Worm (Caenorhabditis elegans) whole organism, L2 larva: Measurements from ENCODE around the gene hse-5.

Experiments
- C34F6.9 ChIP-seq: fragments of 150-350 bp; optimal IDR thresholded peaks from 2 replicates; lab custom pipeline; 2014; ENCODE audit warnings: missing biosample characterization, missing genetic modification characterization
- F13H6.1 ChIP-seq: sonication (generic microtip); optimal IDR thresholded peaks from 2 replicates; lab custom pipeline; 2016; ENCODE audit warnings: missing genetic modification characterization, missing compliant biosample characterization
- ZK546.5 ChIP-seq: sonication (generic microtip); optimal IDR thresholded peaks from 2 replicates; lab custom pipeline; 2017; ENCODE audit warnings: missing biosample characterization, missing genetic modification characterization
- alr-1 ChIP-seq: fragments of 150-350 bp; optimal IDR thresholded peaks from 2 replicates; lab custom pipeline; 2014; ENCODE audit warnings: missing biosample characterization, missing genetic modification characterization
- ama-1 ChIP-seq: fragments of 150-350 bp; optimal IDR thresholded peaks from 2 replicates; lab custom pipeline; 2018; ENCODE audit warnings: inconsistent platforms
- blmp-1 ChIP-seq: sonication (generic microtip); optimal IDR thresholded peaks from 2 replicates; lab custom pipeline; 2017; ENCODE audit warnings: missing genetic modification characterization, mild to moderate bottlenecking, missing compliant biosample characterization, antibody characterized with exemption, moderate library complexity; ENCODE audit not compliant: insufficient read depth
- crh-2 ChIP-seq: sonication (generic microtip); optimal IDR thresholded peaks from 2 replicates; lab custom pipeline; 2017; ENCODE audit warnings: missing biosample characterization, missing genetic modification characterization
- dmd-4 ChIP-seq: sonication (generic microtip); optimal IDR thresholded peaks from 2 replicates; lab custom pipeline; 2017; ENCODE audit warnings: missing biosample characterization, missing genetic modification characterization
- egl-27 ChIP-seq: sonication (generic microtip); optimal IDR thresholded peaks from 3 replicates; lab custom pipeline; 2017; ENCODE audit warnings: missing biosample characterization, missing genetic modification reagents, missing genetic modification characterization
- elt-3 ChIP-seq: sonication (generic microtip); optimal IDR thresholded peaks from 2 replicates; lab custom pipeline; 2017; ENCODE audit warnings: missing biosample characterization, missing genetic modification characterization
- fos-1 ChIP-seq: fragments of 150-350 bp; optimal IDR thresholded peaks from 2 replicates; lab custom pipeline; 2014; ENCODE audit warnings: missing biosample characterization, missing genetic modification characterization
- gmeb-1 ChIP-seq: fragments of 150-350 bp; optimal IDR thresholded peaks from 2 replicates; lab custom pipeline; 2014; ENCODE audit warnings: missing biosample characterization, missing genetic modification characterization
- lin-11 ChIP-seq: fragments of 150-350 bp; sonication (generic microtip); optimal IDR thresholded peaks from 2 replicates; lab custom pipeline; 2014; ENCODE audit warnings: missing biosample characterization, missing genetic modification characterization, inconsistent platforms, mixed read lengths
- lin-13 ChIP-seq: fragments of 150-350 bp; optimal IDR thresholded peaks from 2 replicates; lab custom pipeline; 2014; ENCODE audit warnings: missing biosample characterization, missing genetic modification reagents, missing genetic modification characterization
- lin-39 ChIP-seq: fragments of 150-350 bp; optimal IDR thresholded peaks from 2 replicates; lab custom pipeline; 2014; ENCODE audit warnings: missing biosample characterization, missing genetic modification reagents, missing genetic modification characterization
- lsy-2 ChIP-seq, 2 experiments: fragments of 150-350 bp in 1 of 2; sonication (generic microtip) in 1 of 2; optimal IDR thresholded peaks; 2 replicates each; lab custom pipeline; 2014 to 2017; ENCODE audit warnings: missing biosample characterization in 2 of 2, missing genetic modification characterization in 2 of 2
- mab-5 ChIP-seq: fragments of 150-350 bp; optimal IDR thresholded peaks from 2 replicates; lab custom pipeline; 2014; ENCODE audit warnings: missing biosample characterization, missing genetic modification characterization
- mdl-1 ChIP-seq, 2 experiments: fragments of 150-350 bp in 1 of 2; sonication (generic microtip) in 1 of 2; optimal IDR thresholded peaks; 2 replicates each; lab custom pipeline; 2017; ENCODE audit warnings: missing biosample characterization in 2 of 2, missing genetic modification characterization in 2 of 2
- nhr-10 ChIP-seq: sonication (generic microtip); optimal IDR thresholded peaks from 2 replicates; lab custom pipeline; 2017; ENCODE audit warnings: missing biosample characterization, missing genetic modification characterization
- nhr-11 ChIP-seq: fragments of 150-350 bp; optimal IDR thresholded peaks from 2 replicates; lab custom pipeline; 2014; ENCODE audit warnings: missing biosample characterization, missing genetic modification characterization
- nhr-12 ChIP-seq: fragments of 150-350 bp; optimal IDR thresholded peaks from 2 replicates; lab custom pipeline; 2014; ENCODE audit warnings: missing biosample characterization, missing genetic modification characterization
- nhr-129 ChIP-seq: fragments of 150-350 bp; optimal IDR thresholded peaks from 2 replicates; lab custom pipeline; 2014; ENCODE audit warnings: missing biosample characterization, missing genetic modification characterization
- nhr-21 ChIP-seq: fragments of 150-350 bp; optimal IDR thresholded peaks from 2 replicates; lab custom pipeline; 2014; ENCODE audit warnings: missing biosample characterization, missing genetic modification characterization
- nhr-23 ChIP-seq: fragments of 150-350 bp; optimal IDR thresholded peaks from 2 replicates; lab custom pipeline; 2014; ENCODE audit warnings: missing biosample characterization, missing genetic modification reagents, missing genetic modification characterization
- nhr-25 ChIP-seq: fragments of 150-350 bp; sonication (generic microtip); optimal IDR thresholded peaks from 3 replicates; lab custom pipeline; 2014; ENCODE audit warnings: missing biosample characterization, missing genetic modification characterization
- nhr-6 ChIP-seq: fragments of 150-350 bp; optimal IDR thresholded peaks from 2 replicates; lab custom pipeline; 2014; ENCODE audit warnings: missing biosample characterization, missing genetic modification characterization
- peb-1 ChIP-seq: fragments of 150-350 bp; optimal IDR thresholded peaks from 2 replicates; lab custom pipeline; 2014; ENCODE audit warnings: missing biosample characterization, missing genetic modification characterization
- sem-4 ChIP-seq: fragments of 150-350 bp; optimal IDR thresholded peaks from 2 replicates; lab custom pipeline; 2014; ENCODE audit warnings: missing biosample characterization, missing genetic modification reagents, missing genetic modification characterization
- skn-1 ChIP-seq: sonication (generic microtip); optimal IDR thresholded peaks from 2 replicates; lab custom pipeline; 2017; ENCODE audit warnings: missing biosample characterization, missing genetic modification characterization
- sma-9 ChIP-seq, 2 experiments: fragments of 150-350 bp in 1 of 2; sonication (generic microtip) in 1 of 2; optimal IDR thresholded peaks; 2 replicates each; lab custom pipeline; 2014 to 2016; ENCODE audit warnings: missing genetic modification characterization in 2 of 2, mild to moderate bottlenecking in 1 of 2, missing biosample characterization in 1 of 2, missing compliant biosample characterization in 1 of 2, missing genetic modification reagents in 1 of 2, moderate library complexity in 1 of 2
- snpc-4 ChIP-seq: fragments of 150-350 bp; optimal IDR thresholded peaks from 2 replicates; lab custom pipeline; 2014; ENCODE audit warnings: missing biosample characterization, missing genetic modification characterization
- unc-62 ChIP-seq: fragments of 150-350 bp; optimal IDR thresholded peaks from 2 replicates; lab custom pipeline; 2014; ENCODE audit warnings: missing biosample characterization, missing genetic modification reagents, missing genetic modification characterization
- zag-1 ChIP-seq: fragments of 150-350 bp; optimal IDR thresholded peaks from 2 replicates; lab custom pipeline; 2014; ENCODE audit warnings: missing biosample characterization, missing genetic modification characterization
- ztf-1 ChIP-seq: fragments of 200-800 bp; sonication (Bioruptor generic); conservative IDR thresholded peaks from 2 replicates; pipeline ENCODE4 v1.3.6; 2022; ENCODE audit warnings: missing genetic modification characterization, missing compliant biosample characterization
- ztf-11 ChIP-seq: sonication (generic microtip); optimal IDR thresholded peaks from 2 replicates; lab custom pipeline; 2017; ENCODE audit warnings: missing biosample characterization, missing genetic modification characterization
- ztf-4 ChIP-seq: fragments of 150-350 bp; optimal IDR thresholded peaks from 2 replicates; lab custom pipeline; 2014; ENCODE audit warnings: missing biosample characterization, missing genetic modification characterization

hse-5 gene

DNA sequence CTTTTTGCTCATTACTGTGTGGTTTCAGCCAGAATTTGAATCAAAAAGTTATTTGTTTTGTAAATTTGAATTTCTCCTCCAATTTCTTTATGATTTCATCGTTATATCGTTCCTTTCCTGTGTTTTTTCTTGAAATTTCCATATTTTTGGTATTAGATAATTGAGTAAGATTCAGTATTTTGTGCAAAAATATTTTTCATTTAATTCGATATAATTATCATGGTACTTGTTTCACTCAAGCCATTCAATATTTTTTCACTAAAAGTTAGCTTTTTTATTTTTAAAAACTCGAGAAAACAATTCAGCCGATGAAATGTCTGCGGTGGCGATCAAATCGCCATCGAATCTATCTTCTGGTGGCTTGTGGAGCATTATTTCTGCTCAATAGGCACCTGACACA, at the start of gene hse-5:
Gene hse-5 (plus strand): TSS at position 301 of the 400 bp plus-strand sequence.
- TF ChIP-seq C34F6.9 (tag; lab: Kevin White, UChicago): no peak
- no peak for TF ChIP-seq skn-1 (tag; lab: Kevin White, UChicago)
- TF ChIP-seq ztf-11 (tag; lab: Kevin White, UChicago): no peak
- no peak for TF ChIP-seq sem-4 (tag; lab: Kevin White, UChicago)
- TF ChIP-seq nhr-23 (tag; lab: Kevin White, UChicago): no peak
- TF ChIP-seq ztf-4 (tag; lab: Kevin White, UChicago): no peak
- no peak for TF ChIP-seq nhr-6 (tag; lab: Kevin White, UChicago)
- TF ChIP-seq lin-11 (tag; lab: Kevin White, UChicago): no peak
- no peak for TF ChIP-seq elt-3 (tag; lab: Kevin White, UChicago)
- no peak for TF ChIP-seq ztf-1 (GFP tag; lab: Robert Waterston, UW)
- TF ChIP-seq nhr-11 (tag; lab: Kevin White, UChicago): no peak
- no peak for TF ChIP-seq lsy-2 (tag; optimal IDR thresholded peaks at IDR 0.05; lab: Kevin White, UChicago)
- TF ChIP-seq, all 48 proteins: peak for 0

- no peak for TF ChIP-seq mab-5 (tag; lab: Kevin White, UChicago)
- TF ChIP-seq lsy-2 (tag; optimal IDR thresholded peaks at IDR 0.05; lab: Kevin White, UChicago): no peak
- TF ChIP-seq crh-2 (tag; lab: Kevin White, UChicago): no peak
- TF ChIP-seq dmd-4: no peak
- TF ChIP-seq alr-1 (tag; lab: Kevin White, UChicago): no peak
- no peak for TF ChIP-seq skn-1 (tag; lab: Kevin White, UChicago)
- no peak for TF ChIP-seq sem-4 (tag; lab: Kevin White, UChicago)
- no peak for TF ChIP-seq ztf-1 (GFP tag; lab: Robert Waterston, UW)
- TF ChIP-seq lin-39 (tag; lab: Kevin White, UChicago): no peak
- TF ChIP-seq gmeb-1: no peak
- no peak for TF ChIP-seq sma-9 (GFP tag; optimal IDR thresholded peaks at IDR 0.05; lab: Kevin White, UChicago)
- TF ChIP-seq sma-9 (tag; optimal IDR thresholded peaks at IDR 0.05; lab: Kevin White, UChicago): no peak
- TF ChIP-seq nhr-12 (tag; lab: Kevin White, UChicago): no peak
- no peak for TF ChIP-seq fos-1
- TF ChIP-seq nhr-21 (tag; lab: Kevin White, UChicago): no peak
- no peak for TF ChIP-seq snpc-4 (tag; lab: Kevin White, UChicago)
- no peak for TF ChIP-seq lin-11 (tag; lab: Kevin White, UChicago)
- TF ChIP-seq ama-1 (lab: Kevin White, UChicago): no peak
Observed at ce11 chrIII:4300989-4301498, 44.1 kb upstream of the hse-5 start, which contains the start of gene R10E4.11. R10E4.11 (minus strand) TSS chrIII:4301039.

DNA sequence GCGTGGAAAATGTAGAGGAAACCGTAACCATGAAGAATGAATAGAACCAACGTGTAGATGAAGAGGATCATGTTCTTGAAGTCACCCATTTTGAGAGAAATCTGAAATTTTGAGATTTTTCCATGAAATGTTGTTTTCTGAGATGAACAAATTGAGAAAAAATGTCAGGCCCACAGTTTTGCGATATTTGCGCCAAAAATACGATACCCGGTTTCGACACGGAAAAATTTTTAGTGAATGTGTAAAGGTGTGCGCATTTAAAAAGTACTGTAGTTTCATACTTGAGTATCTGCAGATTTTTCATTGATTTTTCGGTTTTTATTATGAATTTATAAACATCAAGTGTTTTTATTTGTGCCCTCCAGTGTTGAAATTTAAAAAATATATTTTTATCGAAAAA, 42.8 kb upstream of the hse-5 start, which contains the start of gene R10E4.9:
Gene R10E4.9 (minus strand): TSS at position 101 of the 400 bp plus-strand sequence.
- TF ChIP-seq nhr-12 (tag; lab: Kevin White, UChicago): no peak
- no peak for TF ChIP-seq nhr-129 (tag; lab: Kevin White, UChicago)

- TF ChIP-seq lin-11 (tag; lab: Kevin White, UChicago): no peak
- no peak for TF ChIP-seq elt-3 (tag; lab: Kevin White, UChicago)
- peak; percentile 21 for TF ChIP-seq nhr-25
- no peak for TF ChIP-seq mdl-1 (tag; optimal IDR thresholded peaks at IDR 0.05; lab: Kevin White, UChicago)
- TF ChIP-seq nhr-10 (tag; lab: Kevin White, UChicago): no peak
- TF ChIP-seq blmp-1 (tag; lab: Kevin White, UChicago): no peak
- no peak for TF ChIP-seq F13H6.1 (tag; lab: Kevin White, UChicago)
Observed at ce11 chrIII:4302780-4303179, 42.4 kb upstream of the hse-5 start.

DNA sequence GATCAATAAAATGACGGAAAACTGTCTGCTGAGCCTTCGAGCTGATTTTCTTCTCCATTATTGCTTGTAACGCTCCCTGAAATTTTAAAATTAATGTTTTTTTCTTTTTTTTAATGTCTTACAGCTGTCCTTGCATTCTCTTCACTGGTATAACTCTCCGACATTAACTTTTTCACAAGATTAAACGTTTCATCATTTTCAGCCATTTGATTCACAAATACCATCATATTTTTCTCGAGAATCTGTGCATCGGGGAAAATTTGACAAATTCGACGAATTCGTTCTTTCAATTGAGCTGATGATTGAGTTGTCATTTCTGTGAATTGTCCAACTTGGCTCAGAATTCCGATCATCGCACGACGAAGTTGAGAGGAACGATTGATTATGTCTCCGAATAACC, 35.8 kb upstream of the hse-5 start:
- TF ChIP-seq blmp-1 (tag; lab: Kevin White, UChicago): no peak
- TF ChIP-seq unc-62 (GFP tag; lab: Kevin White, UChicago): no peak
- TF ChIP-seq egl-27 (tag; lab: Kevin White, UChicago): no peak
- no peak for TF ChIP-seq lin-39 (tag; lab: Kevin White, UChicago)
- TF ChIP-seq nhr-129 (tag; lab: Kevin White, UChicago): no peak
- no peak for TF ChIP-seq snpc-4 (tag; lab: Kevin White, UChicago)
- TF ChIP-seq gmeb-1: no peak
- TF ChIP-seq peb-1 (tag; lab: Kevin White, UChicago): no peak
- TF ChIP-seq C34F6.9 (tag; lab: Kevin White, UChicago): no peak
- no peak for TF ChIP-seq ztf-1 (GFP tag; lab: Robert Waterston, UW)
- TF ChIP-seq zag-1 (tag; lab: Kevin White, UChicago): no peak
- TF ChIP-seq sem-4 (tag; lab: Kevin White, UChicago): no peak
- no peak for TF ChIP-seq lin-13 (GFP tag; lab: Kevin White, UChicago)
- no peak for TF ChIP-seq lin-11 (tag; lab: Kevin White, UChicago)
- no peak for TF ChIP-seq elt-3 (tag; lab: Kevin White, UChicago)
- no peak for TF ChIP-seq nhr-23 (tag; lab: Kevin White, UChicago)
- no peak for TF ChIP-seq ZK546.5 (tag; lab: Kevin White, UChicago)
- no peak for TF ChIP-seq ztf-4 (tag; lab: Kevin White, UChicago)
